Worm (Caenorhabditis elegans) whole organism, late embryonic: ENCODE results near the gene cyp-14A3.

ENCODE experiments used
- K09A11.1 ChIP-seq: sonication (generic microtip); optimal IDR thresholded peaks from 2 replicates; lab custom pipeline; 2017; ENCODE audit warnings: antibody characterized with exemption, mild to moderate bottlenecking, missing genetic modification characterization, missing compliant biosample characterization; ENCODE audit not compliant: insufficient read depth
- ama-1 ChIP-seq: fragments of 150-350 bp; optimal IDR thresholded peaks from 2 replicates; lab custom pipeline; 2014
- ceh-2 ChIP-seq: sonication (generic microtip); optimal IDR thresholded peaks from 2 replicates; lab custom pipeline; 2016; ENCODE audit warnings: missing genotype, missing genetic modification characterization, missing compliant biosample characterization
- dve-1 ChIP-seq: sonication (generic microtip); optimal IDR thresholded peaks from 2 replicates; lab custom pipeline; 2017; ENCODE audit warnings: antibody characterized with exemption, mild to moderate bottlenecking, missing genetic modification characterization, missing compliant biosample characterization
- fax-1 ChIP-seq: sonication (generic microtip); optimal IDR thresholded peaks from 2 replicates; lab custom pipeline; 2016; ENCODE audit warnings: missing genotype, missing genetic modification characterization, missing compliant biosample characterization
- fkh-10 ChIP-seq: fragments of 150-350 bp; optimal IDR thresholded peaks from 2 replicates; lab custom pipeline; 2014; ENCODE audit warnings: missing biosample characterization, missing genetic modification reagents, missing genetic modification characterization
- hlh-15 ChIP-seq: sonication (generic microtip); optimal IDR thresholded peaks from 2 replicates; lab custom pipeline; 2016; ENCODE audit warnings: missing genetic modification characterization, missing compliant biosample characterization
- hlh-30 ChIP-seq: sonication (generic microtip); optimal IDR thresholded peaks from 2 replicates; lab custom pipeline; 2017; ENCODE audit warnings: antibody characterized with exemption, missing genetic modification characterization, missing compliant biosample characterization; ENCODE audit not compliant: insufficient read depth
- lin-11 ChIP-seq: fragments of 200-800 bp; sonication (Bioruptor generic); optimal IDR thresholded peaks from 2 replicates; lab custom pipeline; 2018; ENCODE audit warnings: mild to moderate bottlenecking, missing genetic modification characterization, missing compliant biosample characterization
- nhr-11 ChIP-seq: fragments of 150-350 bp; optimal IDR thresholded peaks from 2 replicates; lab custom pipeline; 2014; ENCODE audit warnings: missing biosample characterization, missing genetic modification characterization
- pag-3 ChIP-seq: sonication (generic microtip); optimal IDR thresholded peaks from 2 replicates; lab custom pipeline; 2016; ENCODE audit warnings: missing compliant biosample characterization, missing genetic modification characterization, borderline replicate concordance
- sox-4 ChIP-seq: sonication (generic microtip); optimal IDR thresholded peaks from 2 replicates; lab custom pipeline; 2017; ENCODE audit warnings: mild to moderate bottlenecking, missing genetic modification characterization, inconsistent platforms, missing compliant biosample characterization

- TF ChIP-seq hlh-15 (tag; lab: Kevin White, UChicago) (no peak), ceh-2 (no peak), lin-11 (tag; lab: Kevin White, UChicago) (no peak), hlh-30 (tag; lab: Kevin White, UChicago) (no peak), ama-1 (lab: Kevin White, UChicago) (no peak), pag-3 (tag; lab: Kevin White, UChicago) (no peak), fkh-10 (no peak), fax-1 (tag; lab: Kevin White, UChicago) (no peak), sox-4 (tag; lab: Kevin White, UChicago) (no peak), K09A11.1 (tag; lab: Kevin White, UChicago) (no peak), nhr-11 (tag; lab: Kevin White, UChicago) (no peak), dve-1 (tag; lab: Kevin White, UChicago) (no peak)
Measured at ce11 chrX:13250163-13250562, 23.8 kb downstream of the cyp-14A3 start.
